In the genomic region with DNA sequence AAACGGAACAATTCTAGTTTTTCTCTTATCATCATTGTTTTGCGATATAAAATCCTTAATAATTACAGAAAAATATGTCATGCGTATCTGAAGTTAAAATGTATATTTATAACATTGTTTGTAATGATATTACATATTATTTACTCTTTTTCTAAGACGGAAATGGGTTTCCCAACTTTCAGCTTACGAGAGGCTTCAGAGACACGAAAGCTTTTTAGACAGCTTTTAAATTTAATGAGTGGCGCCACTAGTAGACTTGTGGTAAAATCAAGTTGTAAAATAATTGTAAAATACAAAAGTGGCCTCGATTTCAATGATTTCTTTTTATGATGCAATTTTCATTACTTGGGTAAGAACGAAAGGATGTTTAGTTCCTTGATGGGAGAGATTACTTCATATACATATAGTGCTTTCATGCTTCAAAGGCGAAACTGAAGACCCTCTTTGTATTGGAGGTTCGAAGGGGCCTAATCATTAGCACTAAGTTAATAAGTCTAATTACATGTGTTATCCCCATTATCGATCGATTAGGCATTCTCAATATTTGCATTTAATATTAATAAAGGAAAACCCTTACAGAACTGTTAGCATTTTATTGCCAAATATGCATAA, we compare ENCODE assay signal across 1 fruit fly cellular context.
A peak's percentile ranks its signal among the peaks of the same experiment; 100 is the strongest.
TF ChIP-seq lines count a peak whose summit lies in the region.

No protein-coding gene starts in this region.

TF ChIP-seq in whole organism, embryonic, 481 proteins besides CTCF, POLR2A, EP300 and RAD21 (continued from another document and continues in another):
- TF ChIP-seq Dref (GFP tag; IDR thresholded peaks at IDR 0.05; lab: Robert Waterston, UW) (peak; percentile 32; the same call in 1 of the 2 replicates), h (optimal IDR thresholded peaks at IDR 0.05; lab: Kevin White, UChicago) (no peak), CG2889 (GFP tag; IDR thresholded peaks at IDR 0.05; lab: Robert Waterston, UW) (0 out of 3 replicates have a peak, but pooled peaks have one; percentile 21), Meics (GFP tag; optimal IDR thresholded peaks at IDR 0.05; lab: Kevin White, UChicago) (peak; percentile 94), CG6175 (GFP tag; IDR thresholded peaks at IDR 0.05; lab: Robert Waterston, UW) (peak; percentile 84; the same call in 2 of the 3 replicates), Atf-2 (GFP tag; optimal IDR thresholded peaks at IDR 0.05; lab: Kevin White, UChicago) (peak; percentile 40), CG5180 (GFP tag; optimal IDR thresholded peaks at IDR 0.05; lab: Kevin White, UChicago) (peak; percentile 59), CG7928 (GFP tag; optimal IDR thresholded peaks at IDR 0.05; lab: Kevin White, UChicago) (peak; percentile 61), bowl (GFP tag; IDR thresholded peaks at IDR 0.05; lab: Robert Waterston, UW) (no peak), Antp (GFP tag; optimal IDR thresholded peaks at IDR 0.05; lab: Kevin White, UChicago) (peak; percentile 83), pfk (GFP tag; optimal IDR thresholded peaks at IDR 0.05; lab: Kevin White, UChicago) (peak; percentile 75), ash1 (GFP tag; optimal IDR thresholded peaks at IDR 0.05; lab: Kevin White, UChicago) (peak; percentile 93), otp (GFP tag; IDR thresholded peaks at IDR 0.05; lab: Robert Waterston, UW) (peak; percentile 82; the same call in 2 of the 3 replicates), Chrac-16 (GFP tag; optimal IDR thresholded peaks at IDR 0.05; lab: Kevin White, UChicago) (peak; percentile 23), CG18764 (GFP tag; optimal IDR thresholded peaks at IDR 0.05; lab: Kevin White, UChicago) (peak; percentile 89), rib (GFP tag; IDR thresholded peaks at IDR 0.05; lab: Robert Waterston, UW) (no peak; the same call in 1 of the 2 replicates), CG8290 (GFP tag; optimal IDR thresholded peaks at IDR 0.05; lab: Kevin White, UChicago) (peak; percentile 69), CG8290 (tag; optimal IDR thresholded peaks at IDR 0.05; lab: Kevin White, UChicago) (peak in 1 of 2 experiments; percentile 82), Hand (GFP tag; optimal IDR thresholded peaks at IDR 0.05; lab: Kevin White, UChicago) (peak; percentile 67), Rfx (GFP tag; IDR thresholded peaks at IDR 0.05; lab: Robert Waterston, UW) (peak; percentile 95), CG8765 (GFP tag; IDR thresholded peaks at IDR 0.05; lab: Robert Waterston, UW) (no peak), CG12391 (tag; optimal IDR thresholded peaks at IDR 0.05; lab: Kevin White, UChicago) (peak; percentile 75), hth (optimal IDR thresholded peaks at IDR 0.05; lab: Kevin White, UChicago) (no peak), dm (GFP tag; optimal IDR thresholded peaks at IDR 0.05; lab: Kevin White, UChicago) (no peak), CG31441 (GFP tag; IDR thresholded peaks at IDR 0.05; lab: Robert Waterston, UW) (peak; percentile 64), lov (optimal IDR thresholded peaks at IDR 0.05; lab: Kevin White, UChicago) (no peak), lov (GFP tag; IDR thresholded peaks at IDR 0.05; lab: Robert Waterston, UW) (peak; percentile 91), Adf1 (GFP tag; IDR thresholded peaks at IDR 0.05; lab: Robert Waterston, UW) (peak; percentile 45), HLH4C (GFP tag; IDR thresholded peaks at IDR 0.05; lab: Robert Waterston, UW; ENCODE audit: partially characterized antibody) (no peak), CG10654 (GFP tag; optimal IDR thresholded peaks at IDR 0.05; lab: Kevin White, UChicago) (peak; percentile 92), CG10147 (GFP tag; optimal IDR thresholded peaks at IDR 0.05; lab: Kevin White, UChicago) (peak; percentile 75), Dp (GFP tag; optimal IDR thresholded peaks at IDR 0.05; lab: Kevin White, UChicago) (peak; percentile 5), TFAM (GFP tag; optimal IDR thresholded peaks at IDR 0.05; lab: Kevin White, UChicago) (peak; percentile 60), CG12942 (GFP tag; optimal IDR thresholded peaks at IDR 0.05; lab: Kevin White, UChicago) (peak; percentile 61), Rx (GFP tag; IDR thresholded peaks at IDR 0.05; lab: Robert Waterston, UW) (peak; percentile 82), CG12236 (GFP tag; optimal IDR thresholded peaks at IDR 0.05; lab: Kevin White, UChicago) (peak; percentile 26), ewg (GFP tag; optimal IDR thresholded peaks at IDR 0.05; lab: Kevin White, UChicago) (peak; percentile 70), Doc2 (GFP tag; IDR thresholded peaks at IDR 0.05; lab: Robert Waterston, UW) (peak; percentile 49; the same call in 1 of the 2 replicates), CG17359 (tag; optimal IDR thresholded peaks at IDR 0.05; lab: Kevin White, UChicago) (peak; percentile 90), wor (GFP tag; IDR thresholded peaks at IDR 0.05; lab: Robert Waterston, UW) (0 out of 2 replicates have a peak, but pooled peaks have one; percentile 12), ranshi (GFP tag; IDR thresholded peaks at IDR 0.05; lab: Robert Waterston, UW) (peak; percentile 80), CG10209 (GFP tag; optimal IDR thresholded peaks at IDR 0.05; lab: Kevin White, UChicago) (peak; percentile 85), sisA (GFP tag; IDR thresholded peaks at IDR 0.05; lab: Robert Waterston, UW) (peak; percentile 64), CG4707 (GFP tag; optimal IDR thresholded peaks at IDR 0.05; lab: Kevin White, UChicago) (peak; percentile 82), CG3407 (GFP tag; optimal IDR thresholded peaks at IDR 0.05; lab: Kevin White, UChicago) (peak; percentile 88), Myb (GFP tag; optimal IDR thresholded peaks at IDR 0.05; lab: Kevin White, UChicago) (peak; percentile 43), CG11093 (GFP tag; IDR thresholded peaks at IDR 0.05; lab: Robert Waterston, UW) (peak; percentile 25; the same call in 2 of the 3 replicates), CG16815 (GFP tag; optimal IDR thresholded peaks at IDR 0.05; lab: Kevin White, UChicago) (peak; percentile 30), eve (GFP tag; optimal IDR thresholded peaks at IDR 0.05; lab: Kevin White, UChicago) (no peak), mirr (GFP tag; optimal IDR thresholded peaks at IDR 0.05; lab: Kevin White, UChicago) (peak; percentile 96), Bteb2 (GFP tag; optimal IDR thresholded peaks at IDR 0.05; lab: Kevin White, UChicago) (peak; percentile 77), sens (GFP tag; lab: Kevin White, UChicago) (peak; percentile 93), HmgD (GFP tag; optimal IDR thresholded peaks at IDR 0.05; lab: Kevin White, UChicago) (peak; percentile 5), CG4730 (GFP tag; IDR thresholded peaks at IDR 0.05; lab: Robert Waterston, UW) (peak; percentile 72), cas (GFP tag; IDR thresholded peaks at IDR 0.05; lab: Robert Waterston, UW) (peak; percentile 49; the same call in 1 of the 2 replicates), Oaz (GFP tag; IDR thresholded peaks at IDR 0.05; lab: Robert Waterston, UW) (peak; percentile 79), NC2β (GFP tag; optimal IDR thresholded peaks at IDR 0.05; lab: Kevin White, UChicago) (peak; percentile 58), fru (optimal IDR thresholded peaks at IDR 0.05; lab: Kevin White, UChicago) (no peak), CG17612 (GFP tag; IDR thresholded peaks at IDR 0.05; lab: Robert Waterston, UW) (peak; percentile 79), Usf (GFP tag; optimal IDR thresholded peaks at IDR 0.05; lab: Kevin White, UChicago) (no peak), bbx (GFP tag; IDR thresholded peaks at IDR 0.05; lab: Robert Waterston, UW; ENCODE audit: partially characterized antibody) (no peak), nmo (GFP tag; optimal IDR thresholded peaks at IDR 0.05; lab: Kevin White, UChicago) (peak; percentile 58), Ets65A (GFP tag; lab: Kevin White, UChicago) (peak; percentile 97), CG7839 (tag; optimal IDR thresholded peaks at IDR 0.05; lab: Kevin White, UChicago) (peak; percentile 78), Dad (GFP tag; optimal IDR thresholded peaks at IDR 0.05; lab: Kevin White, UChicago) (peak; percentile 85), Mes4 (GFP tag; optimal IDR thresholded peaks at IDR 0.05; lab: Kevin White, UChicago) (peak; percentile 64), CG15479 (GFP tag; optimal IDR thresholded peaks at IDR 0.05; lab: Kevin White, UChicago) (no peak), CG6654 (GFP tag; optimal IDR thresholded peaks at IDR 0.05; lab: Kevin White, UChicago) (peak; percentile 78), CG3281 (GFP tag; optimal IDR thresholded peaks at IDR 0.05; lab: Kevin White, UChicago) (peak; percentile 94), CG7745 (tag; optimal IDR thresholded peaks at IDR 0.05; lab: Kevin White, UChicago) (no peak), cwo (GFP tag; optimal IDR thresholded peaks at IDR 0.05; lab: Kevin White, UChicago) (peak; percentile 70), wek (GFP tag; optimal IDR thresholded peaks at IDR 0.05; lab: Kevin White, UChicago) (peak; percentile 89), phol (tag; optimal IDR thresholded peaks at IDR 0.05; lab: Kevin White, UChicago) (peak; percentile 71), CG7556 (GFP tag; optimal IDR thresholded peaks at IDR 0.05; lab: Kevin White, UChicago) (peak; percentile 72), BEAF-32 (GFP tag; optimal IDR thresholded peaks at IDR 0.05; lab: Kevin White, UChicago) (no peak), CG9727 (GFP tag; optimal IDR thresholded peaks at IDR 0.05; lab: Kevin White, UChicago) (peak; percentile 78), CG30403 (GFP tag; optimal IDR thresholded peaks at IDR 0.05; lab: Kevin White, UChicago) (peak; percentile 83), Xrp1 (GFP tag; IDR thresholded peaks at IDR 0.05; lab: Robert Waterston, UW) (peak; percentile 27; the same call in 1 of the 2 replicates), scrt (GFP tag; optimal IDR thresholded peaks at IDR 0.05; lab: Kevin White, UChicago) (peak; percentile 89), tx (GFP tag; optimal IDR thresholded peaks at IDR 0.05; lab: Kevin White, UChicago) (peak; percentile 38), CG1233 (GFP tag; optimal IDR thresholded peaks at IDR 0.05; lab: Kevin White, UChicago) (peak; percentile 97), her (GFP tag; optimal IDR thresholded peaks at IDR 0.05; lab: Kevin White, UChicago) (peak; percentile 70), NC2α (GFP tag; optimal IDR thresholded peaks at IDR 0.05; lab: Kevin White, UChicago) (peak; percentile 7), Lpt (GFP tag; optimal IDR thresholded peaks at IDR 0.05; lab: Kevin White, UChicago) (no peak), CG17385 (GFP tag; optimal IDR thresholded peaks at IDR 0.05; lab: Kevin White, UChicago) (peak; percentile 82), Hr39 (optimal IDR thresholded peaks at IDR 0.05; lab: Kevin White, UChicago) (no peak), fu2 (GFP tag; optimal IDR thresholded peaks at IDR 0.05; lab: Kevin White, UChicago) (peak; percentile 53), CG8944 (GFP tag; optimal IDR thresholded peaks at IDR 0.05; lab: Kevin White, UChicago) (peak; percentile 43), grn (GFP tag; optimal IDR thresholded peaks at IDR 0.05; lab: Kevin White, UChicago) (peak; percentile 63), BtbVII (GFP tag; optimal IDR thresholded peaks at IDR 0.05; lab: Kevin White, UChicago) (peak; percentile 87), chinmo (GFP tag; IDR thresholded peaks at IDR 0.05; lab: Robert Waterston, UW; ENCODE audit: partially characterized antibody) (no peak), CG15011 (GFP tag; optimal IDR thresholded peaks at IDR 0.05; lab: Kevin White, UChicago) (peak; percentile 87), ftz-f1 (GFP tag; optimal IDR thresholded peaks at IDR 0.05; lab: Kevin White, UChicago) (peak; percentile 48), sna (GFP tag; IDR thresholded peaks at IDR 0.05; lab: Robert Waterston, UW; ENCODE audit: partially characterized antibody) (no peak), CG2875 (GFP tag; optimal IDR thresholded peaks at IDR 0.05; lab: Kevin White, UChicago) (peak; percentile 87), lmd (GFP tag; IDR thresholded peaks at IDR 0.05; lab: Robert Waterston, UW) (peak; percentile 58; the same call in 1 of the 2 replicates), ab (GFP tag; optimal IDR thresholded peaks at IDR 0.05; lab: Kevin White, UChicago) (no peak), CG11456 (GFP tag; IDR thresholded peaks at IDR 0.05; lab: Robert Waterston, UW) (peak; percentile 96), CG7271 (tag; optimal IDR thresholded peaks at IDR 0.05; lab: Kevin White, UChicago) (peak; percentile 82), psq (GFP tag; optimal IDR thresholded peaks at IDR 0.05; lab: Kevin White, UChicago) (peak; percentile 24), pzg (GFP tag; optimal IDR thresholded peaks at IDR 0.05; lab: Kevin White, UChicago) (peak; percentile 15), HLH54F (GFP tag; optimal IDR thresholded peaks at IDR 0.05; lab: Kevin White, UChicago) (peak; percentile 60), PHDP (tag; optimal IDR thresholded peaks at IDR 0.05; lab: Kevin White, UChicago) (peak; percentile 89), C15 (GFP tag; IDR thresholded peaks at IDR 0.05; lab: Robert Waterston, UW) (peak; percentile 89), Camta (GFP tag; optimal IDR thresholded peaks at IDR 0.05; lab: Kevin White, UChicago) (peak; percentile 86), CG11695 (GFP tag; IDR thresholded peaks at IDR 0.05; lab: Robert Waterston, UW) (peak; percentile 66; the same call in 2 of the 3 replicates), caup (GFP tag; optimal IDR thresholded peaks at IDR 0.05; lab: Kevin White, UChicago; ENCODE audit: severe bottlenecking) (peak; percentile 98), Six4 (GFP tag; optimal IDR thresholded peaks at IDR 0.05; lab: Kevin White, UChicago) (peak; percentile 77), sim (GFP tag; IDR thresholded peaks at IDR 0.05; lab: Robert Waterston, UW) (0 out of 2 replicates have a peak, but pooled peaks have one; percentile 32), p53 (GFP tag; optimal IDR thresholded peaks at IDR 0.05; lab: Kevin White, UChicago) (peak; percentile 86), CG3163 (GFP tag; optimal IDR thresholded peaks at IDR 0.05; lab: Kevin White, UChicago) (peak; percentile 34), Ets97D (GFP tag; optimal IDR thresholded peaks at IDR 0.05; lab: Kevin White, UChicago) (peak; percentile 100), CG3065 (GFP tag; optimal IDR thresholded peaks at IDR 0.05; lab: Kevin White, UChicago) (peak; percentile 46), corto (GFP tag; optimal IDR thresholded peaks at IDR 0.05; lab: Kevin White, UChicago) (no peak), bigmax (GFP tag; optimal IDR thresholded peaks at IDR 0.05; lab: Kevin White, UChicago) (peak; percentile 76), Neu2 (GFP tag; optimal IDR thresholded peaks at IDR 0.05; lab: Kevin White, UChicago; ENCODE audit: borderline replicate concordance) (no peak), CG6791 (GFP tag; IDR thresholded peaks at IDR 0.05; lab: Robert Waterston, UW; ENCODE audit: partially characterized antibody) (no peak), dati (GFP tag; IDR thresholded peaks at IDR 0.05; lab: Robert Waterston, UW) (peak; percentile 55), CG1602 (GFP tag; optimal IDR thresholded peaks at IDR 0.05; lab: Kevin White, UChicago) (peak; percentile 51), CG34422 (GFP tag; IDR thresholded peaks at IDR 0.05; lab: Robert Waterston, UW) (peak; percentile 85), Hr51 (GFP tag; optimal IDR thresholded peaks at IDR 0.05; lab: Kevin White, UChicago) (peak; percentile 37 to 73), Mad (GFP tag; optimal IDR thresholded peaks at IDR 0.05; lab: Kevin White, UChicago) (peak; percentile 53)
